Fruit fly (Drosophila melanogaster) whole organism, embryonic: ENCODE measurements around the gene rumi.

Experiments used
- CG10431 ChIP-seq: fragments of 200-800 bp; sonication (Bioruptor generic); optimal IDR thresholded peaks from 3 replicates; lab custom pipeline; 2018; ENCODE audit warnings: missing biosample characterization, mild to moderate bottlenecking, missing genetic modification characterization
- CG12942 ChIP-seq: fragments of 200-800 bp; sonication (Bioruptor generic); optimal IDR thresholded peaks from 3 replicates; lab custom pipeline; 2016; ENCODE audit warnings: missing biosample characterization, missing genetic modification characterization
- CG13775 ChIP-seq: fragments of 200-800 bp; sonication (Bioruptor generic); optimal IDR thresholded peaks from 3 replicates; lab custom pipeline; 2017; ENCODE audit warnings: missing biosample characterization, mild to moderate bottlenecking, missing genetic modification characterization
- CG17359 ChIP-seq: fragments of 200-800 bp; sonication (Bioruptor generic); optimal IDR thresholded peaks from 3 replicates; lab custom pipeline; 2018; ENCODE audit warnings: missing biosample characterization, mild to moderate bottlenecking, missing genetic modification characterization, moderate library complexity
- CG17802 ChIP-seq: fragments of 200-800 bp; sonication (Bioruptor generic); optimal IDR thresholded peaks from 2 replicates; lab custom pipeline; 2018; ENCODE audit warnings: missing biosample characterization, mild to moderate bottlenecking, missing genetic modification characterization, moderate library complexity
- CG2712 ChIP-seq: fragments of 200-800 bp; optimal IDR thresholded peaks from 3 replicates; lab custom pipeline; 2019; ENCODE audit warnings: missing biosample characterization, mild to moderate bottlenecking, missing genetic modification characterization, moderate library complexity
- CG4617 ChIP-seq: fragments of 200-800 bp; sonication (Bioruptor generic); optimal IDR thresholded peaks from 3 replicates; lab custom pipeline; 2016; ENCODE audit warnings: missing biosample characterization, missing genetic modification characterization, borderline replicate concordance
- CG6175 ChIP-seq: fragments of 200-800 bp; sonication (Bioruptor generic); IDR thresholded peaks from 3 replicates; pipeline ENCODE4 v1.3.6; 2022; ENCODE audit warnings: missing biosample characterization, missing genetic modification characterization
- CG7928 ChIP-seq: fragments of 200-800 bp; sonication (Bioruptor generic); optimal IDR thresholded peaks from 2 replicates; lab custom pipeline; 2017; ENCODE audit warnings: missing biosample characterization, mild to moderate bottlenecking, missing genetic modification characterization
- CG7963 ChIP-seq: fragments of 200-800 bp; sonication (Bioruptor generic); IDR thresholded peaks from 3 replicates; pipeline ENCODE4 v1.3.6; 2022; ENCODE audit warnings: missing biosample characterization, missing genetic modification characterization; ENCODE audit not compliant: partially characterized antibody
- CG7987 ChIP-seq: fragments of 200-800 bp; sonication (Bioruptor generic); optimal IDR thresholded peaks from 2 replicates; lab custom pipeline; 2018; ENCODE audit warnings: missing biosample characterization, mild to moderate bottlenecking, missing genetic modification characterization, moderate library complexity
- CG8765 ChIP-seq: fragments of 200-800 bp; sonication (Bioruptor generic); IDR thresholded peaks from 2 replicates; pipeline ENCODE4 v1.3.6; 2022; ENCODE audit warnings: missing biosample characterization, missing genetic modification characterization
- CG8944 ChIP-seq: fragments of 200-800 bp; sonication (Bioruptor generic); optimal IDR thresholded peaks from 3 replicates; lab custom pipeline; 2016; ENCODE audit warnings: missing biosample characterization, missing genetic modification characterization
- CG9932 ChIP-seq: fragments of 200-800 bp; sonication (Bioruptor generic); IDR thresholded peaks from 2 replicates; pipeline ENCODE4 v1.3.6; 2022; ENCODE audit warnings: missing biosample characterization, missing genetic modification characterization
- Dad ChIP-seq: fragments of 200-800 bp; sonication (Bioruptor generic); optimal IDR thresholded peaks from 3 replicates; lab custom pipeline; 2016; ENCODE audit warnings: missing biosample characterization, missing genetic modification characterization
- Hmx ChIP-seq: fragments of 200-800 bp; sonication (Bioruptor generic); optimal IDR thresholded peaks from 2 replicates; lab custom pipeline; 2016; ENCODE audit warnings: missing biosample characterization, missing genetic modification characterization
- Hr51 ChIP-seq, 2 experiments: fragments of 200-800 bp; sonication (Bioruptor generic); optimal IDR thresholded peaks; 2 replicates in 1 of 2; 3 replicates in 1 of 2; lab custom pipeline; 2016 to 2018; ENCODE audit warnings: missing biosample characterization in 2 of 2, missing genetic modification characterization in 2 of 2, mild to moderate bottlenecking in 1 of 2, moderate library complexity in 1 of 2
- Max ChIP-seq: fragments of 200-800 bp; sonication (Bioruptor generic); optimal IDR thresholded peaks from 2 replicates; lab custom pipeline; 2016; ENCODE audit warnings: missing biosample characterization, mild to moderate bottlenecking, missing genetic modification characterization
- Med ChIP-seq: fragments of 200-800 bp; sonication (Bioruptor generic); peaks from one replicate; lab custom pipeline; 2016; ENCODE audit warnings: missing biosample characterization, missing genetic modification characterization, mild to moderate bottlenecking, inconsistent platforms, moderate library complexity
- Oaz ChIP-seq: fragments of 200-800 bp; sonication (Bioruptor generic); IDR thresholded peaks from 2 replicates; pipeline ENCODE4 v1.3.6; 2022; ENCODE audit warnings: missing biosample characterization, missing genetic modification characterization
- Stat92E ChIP-seq, 3 experiments: fragments of >200 bp in 2 of 3; fragments of 200-800 bp in 1 of 3; sonication (Bioruptor generic) in 1 of 3; optimal IDR thresholded peaks; 2 replicates each; lab custom pipeline; 2017 to 2019; ENCODE audit warnings: missing biosample characterization in 3 of 3, missing genetic modification characterization in 3 of 3, mild to moderate bottlenecking in 1 of 3, moderate library complexity in 1 of 3
- ab ChIP-seq: fragments of 200-800 bp; sonication (Bioruptor generic); optimal IDR thresholded peaks from 2 replicates; lab custom pipeline; 2016; ENCODE audit warnings: missing biosample characterization, missing genetic modification characterization
- ase ChIP-seq: fragments of 200-800 bp; sonication (Bioruptor generic); IDR thresholded peaks from 3 replicates; pipeline ENCODE4 v1.3.6; 2022; ENCODE audit warnings: missing biosample characterization, missing genetic modification characterization
- bbx ChIP-seq: fragments of 200-800 bp; sonication (Bioruptor generic); IDR thresholded peaks from 2 replicates; pipeline ENCODE4 v1.3.6; 2022; ENCODE audit warnings: missing biosample characterization, missing genetic modification characterization; ENCODE audit not compliant: partially characterized antibody
- btn ChIP-seq: fragments of 200-800 bp; sonication (Bioruptor generic); optimal IDR thresholded peaks from 2 replicates; lab custom pipeline; 2016; ENCODE audit warnings: missing biosample characterization, missing genetic modification characterization
- cad ChIP-seq: fragments of >200 bp; optimal IDR thresholded peaks from 2 replicates; lab custom pipeline; 2017; ENCODE audit warnings: missing biosample characterization, missing genetic modification characterization
- ci ChIP-seq: fragments of 200-800 bp; sonication (Bioruptor generic); IDR thresholded peaks from 3 replicates; pipeline ENCODE4 v1.3.6; 2022; ENCODE audit warnings: missing biosample characterization, missing genetic modification characterization
- danr ChIP-seq: fragments of 200-800 bp; sonication (Bioruptor generic); IDR thresholded peaks from 2 replicates; pipeline ENCODE4 v1.3.6; 2022; ENCODE audit warnings: missing biosample characterization, missing genetic modification characterization
- dmrt99B ChIP-seq: fragments of 200-800 bp; sonication (Bioruptor generic); optimal IDR thresholded peaks from 2 replicates; lab custom pipeline; 2018; ENCODE audit warnings: missing biosample characterization, mild to moderate bottlenecking, missing genetic modification characterization, moderate library complexity
- ewg ChIP-seq: fragments of 200-800 bp; sonication (Bioruptor generic); optimal IDR thresholded peaks from 3 replicates; lab custom pipeline; 2017; ENCODE audit warnings: mild to moderate bottlenecking, missing biosample characterization, missing genetic modification reagents, missing genetic modification characterization
- fd96Cb ChIP-seq: fragments of 200-800 bp; sonication (Bioruptor generic); optimal IDR thresholded peaks from 2 replicates; lab custom pipeline; 2018; ENCODE audit warnings: missing biosample characterization, mild to moderate bottlenecking, missing genetic modification characterization, moderate library complexity
- ftz-f1 ChIP-seq: fragments of 200-800 bp; sonication (Bioruptor generic); optimal IDR thresholded peaks from 2 replicates; lab custom pipeline; 2016; ENCODE audit warnings: missing biosample characterization, missing genetic modification characterization
- gfzf ChIP-seq: fragments of 200-800 bp; sonication (Bioruptor generic); optimal IDR thresholded peaks from 2 replicates; lab custom pipeline; 2016; ENCODE audit warnings: missing biosample characterization, mild to moderate bottlenecking, missing genetic modification characterization, moderate library complexity
- her ChIP-seq: fragments of 200-800 bp; sonication (Bioruptor generic); optimal IDR thresholded peaks from 2 replicates; lab custom pipeline; 2016; ENCODE audit warnings: missing biosample characterization, missing genetic modification characterization
- kay ChIP-seq: fragments of 200-800 bp; sonication (Bioruptor generic); optimal IDR thresholded peaks from 2 replicates; lab custom pipeline; 2016; ENCODE audit warnings: missing biosample characterization, missing genetic modification characterization
- lilli ChIP-seq: fragments of 200-800 bp; sonication (Bioruptor generic); optimal IDR thresholded peaks from 3 replicates; lab custom pipeline; 2016; ENCODE audit warnings: missing biosample characterization, missing genetic modification characterization
- lov ChIP-seq, 2 experiments: fragments of 200-800 bp in 1 of 2; fragments of >200 bp in 1 of 2; sonication (Bioruptor generic) in 1 of 2; IDR thresholded peaks in 1 of 2; optimal IDR thresholded peaks in 1 of 2; 2 replicates in 1 of 2; 3 replicates in 1 of 2; pipeline versions ENCODE4 v1.3.6 to Lab custom; 2017 to 2022; ENCODE audit warnings: missing biosample characterization in 1 of 2, missing genetic modification characterization in 1 of 2
- pho ChIP-seq: fragments of 200-800 bp; sonication (Bioruptor generic); optimal IDR thresholded peaks from 2 replicates; lab custom pipeline; 2016; ENCODE audit warnings: missing biosample characterization, missing genetic modification characterization
- phol ChIP-seq: fragments of 200-800 bp; sonication (Bioruptor generic); optimal IDR thresholded peaks from 3 replicates; lab custom pipeline; 2018; ENCODE audit warnings: missing biosample characterization, mild to moderate bottlenecking, missing genetic modification characterization, moderate library complexity
- pnt ChIP-seq: fragments of 200-800 bp; sonication (Bioruptor generic); optimal IDR thresholded peaks from 3 replicates; lab custom pipeline; 2016; ENCODE audit warnings: missing biosample characterization, missing genetic modification characterization
- pzg ChIP-seq: fragments of 200-800 bp; sonication (Bioruptor generic); optimal IDR thresholded peaks from 3 replicates; lab custom pipeline; 2018; ENCODE audit warnings: missing biosample characterization, mild to moderate bottlenecking, missing genetic modification characterization, moderate library complexity
- scrt ChIP-seq: fragments of 200-800 bp; sonication (Bioruptor generic); optimal IDR thresholded peaks from 2 replicates; lab custom pipeline; 2018; ENCODE audit warnings: missing biosample characterization, mild to moderate bottlenecking, missing genetic modification characterization, moderate library complexity
- sima ChIP-seq: fragments of 200-800 bp; sonication (Bioruptor generic); optimal IDR thresholded peaks from 2 replicates; lab custom pipeline; 2016; ENCODE audit warnings: missing biosample characterization, missing genetic modification characterization
- sqz ChIP-seq: fragments of 200-800 bp; sonication (Bioruptor generic); optimal IDR thresholded peaks from 3 replicates; lab custom pipeline; 2018; ENCODE audit warnings: missing biosample characterization, mild to moderate bottlenecking, missing genetic modification characterization
- tll ChIP-seq, 2 experiments: fragments of 200-800 bp in 1 of 2; fragments of >200 bp in 1 of 2; sonication (Bioruptor generic) in 1 of 2; optimal IDR thresholded peaks; 2 replicates each; lab custom pipeline; 2017 to 2019; ENCODE audit warnings: missing biosample characterization in 2 of 2, missing genetic modification characterization in 2 of 2, mild to moderate bottlenecking in 1 of 2, moderate library complexity in 1 of 2
- trh ChIP-seq: fragments of 200-800 bp; sonication (Bioruptor generic); optimal IDR thresholded peaks from 2 replicates; lab custom pipeline; 2016; ENCODE audit warnings: missing biosample characterization, missing genetic modification characterization
- unpg ChIP-seq: fragments of 200-800 bp; sonication (Bioruptor generic); optimal IDR thresholded peaks from 3 replicates; lab custom pipeline; 2018; ENCODE audit warnings: missing biosample characterization, mild to moderate bottlenecking, missing genetic modification characterization, moderate library complexity
- wdn ChIP-seq: fragments of 200-800 bp; sonication (Bioruptor generic); IDR thresholded peaks from 2 replicates; pipeline ENCODE4 v1.3.6; 2022; ENCODE audit warnings: missing biosample characterization, missing genetic modification characterization

The rumi gene

DNA sequence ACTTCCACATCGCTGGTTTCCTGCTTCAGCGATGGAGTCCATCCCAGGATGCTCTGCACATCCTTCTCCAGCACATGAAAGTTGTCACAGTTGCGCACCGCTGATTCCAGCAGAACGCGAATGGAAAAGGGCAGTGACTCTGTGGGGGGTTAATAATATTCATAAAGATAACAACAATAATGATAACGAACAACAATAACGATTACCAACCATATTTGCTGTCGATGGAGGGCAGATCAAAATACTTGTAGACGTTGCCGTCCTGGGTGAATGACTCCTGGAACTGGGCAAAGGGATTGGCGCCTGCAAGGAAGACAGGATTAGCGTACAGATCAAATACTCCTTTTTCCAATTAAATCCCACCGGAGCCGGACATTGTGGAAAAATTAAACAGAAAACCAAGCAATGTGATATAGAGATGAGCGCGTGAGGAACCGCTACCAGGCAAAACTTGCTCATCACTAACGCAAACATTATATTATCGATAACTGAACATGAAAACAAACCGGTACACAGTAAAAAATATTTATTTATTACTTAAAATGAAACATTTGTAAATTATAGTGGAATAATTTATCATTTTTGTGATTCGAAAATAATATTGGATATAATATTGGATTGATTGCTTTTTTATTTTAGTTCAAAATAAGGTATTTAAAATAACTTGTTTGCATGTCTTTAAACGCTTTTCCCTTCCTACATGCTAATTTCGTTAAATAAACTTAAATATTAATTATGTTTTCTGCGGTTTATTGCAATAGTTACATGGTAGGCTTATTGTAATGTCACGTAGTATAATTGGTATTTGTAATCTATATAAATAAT, 26.0 kb downstream of the rumi start, which contains the start of gene Irp-1A (continued):
- peak; percentile 83 for TF ChIP-seq CG17359 (tag; lab: Kevin White, UChicago)
- TF ChIP-seq CG6175 (GFP tag; lab: Robert Waterston, UW) = no peak
- TF ChIP-seq lov (optimal IDR thresholded peaks at IDR 0.05; lab: Kevin White, UChicago) = no peak
- 0 out of 3 replicates have a peak, but pooled peaks have one; percentile 57 for TF ChIP-seq lov (GFP tag; IDR thresholded peaks at IDR 0.05; lab: Robert Waterston, UW)
- peak; percentile 74 for TF ChIP-seq wdn (GFP tag; lab: Robert Waterston, UW)
- no peak for TF ChIP-seq CG8765 (GFP tag; lab: Robert Waterston, UW)
- TF ChIP-seq Stat92E (GFP tag; optimal IDR thresholded peaks at IDR 0.05; lab: Kevin White, UChicago) = no peak
- peak; percentile 73 for TF ChIP-seq lilli (GFP tag; lab: Kevin White, UChicago)
- peak; percentile 59 for TF ChIP-seq pzg (GFP tag; lab: Kevin White, UChicago)
- no peak for TF ChIP-seq ftz-f1 (GFP tag; lab: Kevin White, UChicago)
- TF ChIP-seq pho (GFP tag; lab: Kevin White, UChicago) = peak; percentile 52
- TF ChIP-seq ewg (GFP tag; lab: Kevin White, UChicago) = peak; percentile 19
- TF ChIP-seq Med (GFP tag; lab: Kevin White, UChicago) = peak; percentile 82
- TF ChIP-seq ab (GFP tag; lab: Kevin White, UChicago) = no peak
- no peak for TF ChIP-seq Dad
- peak; percentile 56 for TF ChIP-seq Max (GFP tag; lab: Kevin White, UChicago)
- peak; percentile 65 for TF ChIP-seq CG7963 (GFP tag; lab: Robert Waterston, UW)
- peak; percentile 83 for TF ChIP-seq dmrt99B (tag; lab: Kevin White, UChicago)
- TF ChIP-seq sqz (GFP tag; lab: Kevin White, UChicago) = peak; percentile 17
- no peak for TF ChIP-seq CG7987 (GFP tag; lab: Kevin White, UChicago)
- TF ChIP-seq cad (GFP tag; lab: Kevin White, UChicago) = no peak
- TF ChIP-seq unpg (GFP tag; lab: Kevin White, UChicago) = peak; percentile 85
- TF ChIP-seq fd96Cb = peak; percentile 69
- no peak for TF ChIP-seq btn (GFP tag; lab: Kevin White, UChicago)
- peak; percentile 16 for TF ChIP-seq gfzf
- peak; percentile 82 for TF ChIP-seq ci (GFP tag; lab: Robert Waterston, UW)
- peak; percentile 7 for TF ChIP-seq CG10431 (GFP tag; lab: Kevin White, UChicago)
- TF ChIP-seq CG4617 (GFP tag; lab: Kevin White, UChicago) = peak; percentile 76
- peak; percentile 84 for TF ChIP-seq CG9932 (GFP tag; lab: Robert Waterston, UW)
- TF ChIP-seq trh = no peak
- peak; percentile 82 for TF ChIP-seq bbx (GFP tag; lab: Robert Waterston, UW)
- peak; percentile 57 for TF ChIP-seq Oaz (GFP tag; lab: Robert Waterston, UW)
- peak; percentile 85 for TF ChIP-seq CG2712 (tag; lab: Kevin White, UChicago)
- no peak for TF ChIP-seq danr (GFP tag; lab: Robert Waterston, UW)
- TF ChIP-seq CG12942 (GFP tag; lab: Kevin White, UChicago) = peak; percentile 59
- peak; percentile 34 for TF ChIP-seq her (GFP tag; lab: Kevin White, UChicago)
- TF ChIP-seq CG17802 = no peak
- TF ChIP-seq sima (GFP tag; lab: Kevin White, UChicago) = no peak
- peak; percentile 69 for TF ChIP-seq CG13775 (GFP tag; lab: Kevin White, UChicago)
- peak; percentile 81 for TF ChIP-seq phol
- TF ChIP-seq Hr51 (GFP tag; optimal IDR thresholded peaks at IDR 0.05; lab: Kevin White, UChicago) = peak; percentile 28 to 87
- TF ChIP-seq scrt (GFP tag; lab: Kevin White, UChicago) = peak; percentile 37
- no peak for TF ChIP-seq tll (GFP tag; optimal IDR thresholded peaks at IDR 0.05; lab: Kevin White, UChicago)
- TF ChIP-seq ase = peak; percentile 59; the same call in 2 of the 3 replicates
- TF ChIP-seq Hmx (GFP tag; lab: Kevin White, UChicago) = peak; percentile 7
- peak; percentile 64 for TF ChIP-seq kay (GFP tag; lab: Kevin White, UChicago)
- no peak for TF ChIP-seq pnt (GFP tag; lab: Kevin White, UChicago)
- TF ChIP-seq CG7928 = peak; percentile 12
- no peak for TF ChIP-seq CG8944 (GFP tag; lab: Kevin White, UChicago)
